Fruit fly (Drosophila melanogaster): Measurements from ENCODE around the gene pes.

DNA sequence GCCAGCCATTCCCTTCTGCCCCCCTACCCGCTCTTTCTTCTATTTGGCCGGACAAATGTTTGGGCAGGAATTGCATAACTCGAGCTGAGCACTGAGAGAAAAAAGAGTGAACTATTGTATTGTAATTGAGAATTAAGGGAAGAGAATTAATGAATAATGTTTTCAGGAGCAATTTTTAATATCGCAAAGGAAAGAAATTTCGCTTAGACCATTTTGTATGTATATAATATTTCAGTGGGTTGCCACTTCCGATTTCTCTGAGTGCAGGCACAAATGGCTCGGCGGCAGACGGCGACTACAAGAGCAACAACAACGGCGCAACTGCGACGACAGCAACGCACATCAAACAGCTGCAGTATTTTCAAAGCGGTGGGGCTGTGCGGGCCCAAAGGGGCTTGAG lies 29.4 kb downstream of the pes start:
- TF ChIP-seq lola (GFP tag; optimal IDR thresholded peaks at IDR 0.05) = no peak
- TF ChIP-seq Abd-B (GFP tag; optimal IDR thresholded peaks at IDR 0.05) = no peak
- no peak for TF ChIP-seq Myc (optimal IDR thresholded peaks at IDR 0.05)
- TF ChIP-seq h (GFP tag; optimal IDR thresholded peaks at IDR 0.05) = peak; percentile 51

Measured in whole organism, wandering third instar larva.